Fruit fly (Drosophila melanogaster) whole organism, prepupa: Measurements from ENCODE around the gene CG11037.

Source experiments
- Blimp-1 ChIP-seq: fragments of 200-800 bp; sonication (Bioruptor generic); optimal IDR thresholded peaks from 3 replicates; lab custom pipeline; 2017; ENCODE audit warnings: missing biosample characterization, missing genetic modification characterization, mild to moderate bottlenecking, moderate library complexity, missing genetic modification reagents
- CG10631 ChIP-seq: fragments of 200-800 bp; sonication (Bioruptor generic); optimal IDR thresholded peaks from 2 replicates; lab custom pipeline; 2016; ENCODE audit warnings: missing biosample characterization, missing genetic modification characterization
- CG11294 ChIP-seq: fragments of 200-800 bp; sonication (Bioruptor generic); IDR thresholded peaks from 2 replicates; pipeline ENCODE4 v1.3.6; 2022; ENCODE audit warnings: missing biosample characterization, missing genetic modification characterization
- CG11902 ChIP-seq: fragments of 200-800 bp; sonication (Bioruptor generic); optimal IDR thresholded peaks from 3 replicates; lab custom pipeline; 2016; ENCODE audit warnings: missing biosample characterization, missing genetic modification characterization
- CG15336 ChIP-seq: fragments of 200-800 bp; sonication (Bioruptor generic); IDR thresholded peaks from 2 replicates; pipeline ENCODE4 v1.3.6; 2022; ENCODE audit warnings: missing biosample characterization, missing genetic modification characterization
- CG1621 ChIP-seq: fragments of 200-800 bp; sonication (Bioruptor generic); optimal IDR thresholded peaks from 3 replicates; lab custom pipeline; 2018; ENCODE audit warnings: missing biosample characterization, mild to moderate bottlenecking, missing genetic modification characterization
- CG16779 ChIP-seq: fragments of 200-800 bp; sonication (Bioruptor generic); optimal IDR thresholded peaks from 3 replicates; lab custom pipeline; 2017; ENCODE audit warnings: missing biosample characterization, mild to moderate bottlenecking, missing genetic modification characterization
- CG3032 ChIP-seq: fragments of 200-800 bp; optimal IDR thresholded peaks from 2 replicates; lab custom pipeline; 2019; ENCODE audit warnings: missing biosample characterization, mild to moderate bottlenecking, missing genetic modification characterization, moderate library complexity
- CG31627 ChIP-seq: fragments of 200-800 bp; sonication (Bioruptor generic); optimal IDR thresholded peaks from 3 replicates; lab custom pipeline; 2016; ENCODE audit warnings: missing biosample characterization, missing genetic modification characterization
- CG32006 ChIP-seq: fragments of 200-800 bp; sonication (Bioruptor generic); optimal IDR thresholded peaks from 3 replicates; lab custom pipeline; 2017; ENCODE audit warnings: missing biosample characterization, mild to moderate bottlenecking, missing genetic modification characterization
- CG34406 ChIP-seq: fragments of 200-800 bp; sonication (Bioruptor generic); optimal IDR thresholded peaks from 3 replicates; lab custom pipeline; 2016; ENCODE audit warnings: missing biosample characterization, missing genetic modification characterization
- CG3919 ChIP-seq: fragments of 200-800 bp; sonication (Bioruptor generic); optimal IDR thresholded peaks from 3 replicates; lab custom pipeline; 2016; ENCODE audit warnings: missing biosample characterization, missing genetic modification characterization
- CG4318 ChIP-seq: fragments of 200-800 bp; sonication (Bioruptor generic); optimal IDR thresholded peaks from 3 replicates; lab custom pipeline; 2017; ENCODE audit warnings: missing biosample characterization, mild to moderate bottlenecking, missing genetic modification characterization
- CG6163 ChIP-seq: fragments of 200-800 bp; sonication (Bioruptor generic); IDR thresholded peaks from 3 replicates; pipeline ENCODE4 v1.3.6; 2022; ENCODE audit warnings: missing biosample characterization, missing genetic modification characterization
- CG6276 ChIP-seq: fragments of 200-800 bp; sonication (Bioruptor generic); optimal IDR thresholded peaks from 2 replicates; lab custom pipeline; 2017; ENCODE audit warnings: missing biosample characterization, mild to moderate bottlenecking, missing genetic modification characterization
- CG6792 ChIP-seq: fragments of 200-800 bp; sonication (Bioruptor generic); optimal IDR thresholded peaks from 3 replicates; lab custom pipeline; 2016; ENCODE audit warnings: missing biosample characterization, missing genetic modification characterization
- CG6808 ChIP-seq: fragments of 200-800 bp; sonication (Bioruptor generic); optimal IDR thresholded peaks from 3 replicates; lab custom pipeline; 2017; ENCODE audit warnings: missing biosample characterization, missing genetic modification characterization, mild to moderate bottlenecking, moderate library complexity, missing genetic modification reagents
- CG6854 ChIP-seq: fragments of 200-800 bp; sonication (Bioruptor generic); optimal IDR thresholded peaks from 2 replicates; lab custom pipeline; 2017; ENCODE audit warnings: missing biosample characterization, mild to moderate bottlenecking, missing genetic modification characterization
- CG7368 ChIP-seq: fragments of 200-800 bp; sonication (Bioruptor generic); optimal IDR thresholded peaks from 3 replicates; lab custom pipeline; 2016; ENCODE audit warnings: missing biosample characterization, missing genetic modification characterization
- CG8119 ChIP-seq: fragments of 200-800 bp; sonication (Bioruptor generic); IDR thresholded peaks from 3 replicates; pipeline ENCODE4 v1.3.6; 2022; ENCODE audit warnings: missing biosample characterization, missing genetic modification characterization
- CG8319 ChIP-seq: fragments of 200-800 bp; sonication (Bioruptor generic); optimal IDR thresholded peaks from 3 replicates; lab custom pipeline; 2016; ENCODE audit warnings: missing biosample characterization, missing genetic modification characterization
- CG8632 ChIP-seq: fragments of 200-800 bp; sonication (Bioruptor generic); optimal IDR thresholded peaks from 3 replicates; lab custom pipeline; 2016; ENCODE audit warnings: missing biosample characterization, missing genetic modification characterization
- CG9139 ChIP-seq: fragments of 200-800 bp; sonication (Bioruptor generic); optimal IDR thresholded peaks from 3 replicates; lab custom pipeline; 2017; ENCODE audit warnings: missing biosample characterization, mild to moderate bottlenecking, missing genetic modification characterization
- Eip75B ChIP-seq: fragments of 200-800 bp; sonication (Bioruptor generic); optimal IDR thresholded peaks from 3 replicates; lab custom pipeline; 2016; ENCODE audit warnings: missing biosample characterization, missing genetic modification characterization
- Eip78C ChIP-seq: fragments of 200-800 bp; sonication (Bioruptor generic); peaks from one replicate; lab custom pipeline; 2016; ENCODE audit warnings: missing biosample characterization, missing genetic modification characterization
- Eip93F ChIP-seq: fragments of 200-800 bp; sonication (Bioruptor generic); optimal IDR thresholded peaks from 2 replicates; lab custom pipeline; 2016; ENCODE audit warnings: missing biosample characterization, mild to moderate bottlenecking, missing genetic modification characterization
- Ets21C ChIP-seq: fragments of 200-800 bp; sonication (Bioruptor generic); optimal IDR thresholded peaks from 3 replicates; lab custom pipeline; 2016; ENCODE audit warnings: missing biosample characterization, missing genetic modification characterization
- Ets96B ChIP-seq: fragments of 200-800 bp; optimal IDR thresholded peaks from 2 replicates; lab custom pipeline; 2019; ENCODE audit warnings: missing biosample characterization, mild to moderate bottlenecking, missing genetic modification characterization, moderate library complexity
- Gug ChIP-seq: fragments of 200-800 bp; sonication (Bioruptor generic); IDR thresholded peaks from 2 replicates; pipeline ENCODE4 v1.3.6; 2022; ENCODE audit warnings: missing biosample characterization, missing genetic modification characterization
- Hr38 ChIP-seq: sonication (Bioruptor generic); optimal IDR thresholded peaks from 2 replicates; lab custom pipeline; 2016; ENCODE audit warnings: missing biosample characterization, missing genetic modification characterization
- Hr4 ChIP-seq: fragments of 200-800 bp; sonication (Bioruptor generic); optimal IDR thresholded peaks from 3 replicates; lab custom pipeline; 2016; ENCODE audit warnings: missing biosample characterization, missing genetic modification characterization
- Met ChIP-seq: fragments of 200-800 bp; sonication (Bioruptor generic); optimal IDR thresholded peaks from 3 replicates; lab custom pipeline; 2016; ENCODE audit warnings: missing biosample characterization, missing genetic modification characterization
- Sox102F ChIP-seq: fragments of 200-800 bp; sonication (Bioruptor generic); optimal IDR thresholded peaks from 2 replicates; lab custom pipeline; 2016; ENCODE audit warnings: missing biosample characterization, mild to moderate bottlenecking, missing genetic modification characterization
- Sox14 ChIP-seq: fragments of 200-800 bp; sonication (Bioruptor generic); optimal IDR thresholded peaks from 3 replicates; lab custom pipeline; 2016; ENCODE audit warnings: missing biosample characterization, missing genetic modification characterization
- Sox15 ChIP-seq: fragments of 200-800 bp; sonication (Bioruptor generic); optimal IDR thresholded peaks from 3 replicates; lab custom pipeline; 2016; ENCODE audit warnings: missing biosample characterization, missing genetic modification characterization
- acj6 ChIP-seq: fragments of 200-800 bp; sonication (Bioruptor generic); optimal IDR thresholded peaks from 3 replicates; lab custom pipeline; 2016; ENCODE audit warnings: missing biosample characterization, missing genetic modification characterization
- cyc ChIP-seq: fragments of 200-800 bp; sonication (Bioruptor generic); optimal IDR thresholded peaks from 3 replicates; lab custom pipeline; 2016; ENCODE audit warnings: missing biosample characterization, missing genetic modification characterization
- dac ChIP-seq: fragments of 200-800 bp; sonication (Bioruptor generic); optimal IDR thresholded peaks from 2 replicates; lab custom pipeline; 2017; ENCODE audit warnings: missing biosample characterization, mild to moderate bottlenecking, missing genetic modification characterization
- dsx ChIP-seq: fragments of 200-800 bp; optimal IDR thresholded peaks from 3 replicates; lab custom pipeline; 2019; ENCODE audit warnings: missing biosample characterization, mild to moderate bottlenecking, missing genetic modification characterization, moderate library complexity; ENCODE audit not compliant: poor library complexity, severe bottlenecking
- eg ChIP-seq: fragments of 200-800 bp; sonication (Bioruptor generic); IDR thresholded peaks from 3 replicates; pipeline ENCODE4 v1.3.6; 2022; ENCODE audit warnings: missing biosample characterization, missing genetic modification characterization
- esn ChIP-seq: fragments of 200-800 bp; sonication (Bioruptor generic); optimal IDR thresholded peaks from 2 replicates; lab custom pipeline; 2016; ENCODE audit warnings: missing biosample characterization, mild to moderate bottlenecking, missing genetic modification characterization, moderate library complexity
- fd59A ChIP-seq: fragments of 200-800 bp; sonication (Bioruptor generic); optimal IDR thresholded peaks from 2 replicates; lab custom pipeline; 2017; ENCODE audit warnings: missing biosample characterization, mild to moderate bottlenecking, missing genetic modification characterization, missing genetic modification reagents
- fd85E ChIP-seq: fragments of 200-800 bp; sonication (Bioruptor generic); optimal IDR thresholded peaks from 3 replicates; lab custom pipeline; 2016; ENCODE audit warnings: missing biosample characterization, missing genetic modification characterization
- lz ChIP-seq: fragments of 200-800 bp; sonication (Bioruptor generic); optimal IDR thresholded peaks from 3 replicates; lab custom pipeline; 2016; ENCODE audit warnings: missing biosample characterization, missing genetic modification characterization
- net ChIP-seq: fragments of 200-800 bp; sonication (Bioruptor generic); optimal IDR thresholded peaks from 3 replicates; lab custom pipeline; 2016; ENCODE audit warnings: missing biosample characterization, missing genetic modification characterization
- pdm3 ChIP-seq: fragments of 200-800 bp; sonication (Bioruptor generic); optimal IDR thresholded peaks from 3 replicates; lab custom pipeline; 2016; ENCODE audit warnings: missing biosample characterization, missing genetic modification characterization
- salr ChIP-seq, 2 experiments: fragments of 200-800 bp; sonication (Bioruptor generic); optimal IDR thresholded peaks; 3 replicates each; lab custom pipeline; 2016 to 2018; ENCODE audit warnings: missing biosample characterization in 2 of 2, missing genetic modification characterization in 2 of 2, mild to moderate bottlenecking in 1 of 2
- spab ChIP-seq: fragments of 200-800 bp; sonication (Bioruptor generic); optimal IDR thresholded peaks from 2 replicates; lab custom pipeline; 2017; ENCODE audit warnings: missing biosample characterization, mild to moderate bottlenecking, missing genetic modification characterization, missing genetic modification reagents
- ss ChIP-seq, 2 experiments: fragments of 200-800 bp; sonication (Bioruptor generic); optimal IDR thresholded peaks; 2 replicates in 1 of 2; 3 replicates in 1 of 2; lab custom pipeline; 2017 to 2018; ENCODE audit warnings: mild to moderate bottlenecking in 2 of 2, missing biosample characterization in 2 of 2, missing genetic modification characterization in 2 of 2, moderate library complexity in 1 of 2
- svp ChIP-seq: fragments of 200-800 bp; sonication (Bioruptor generic); peaks from one replicate; lab custom pipeline; 2016; ENCODE audit warnings: missing biosample characterization, missing genetic modification characterization
- topi ChIP-seq: fragments of 200-800 bp; sonication (Bioruptor generic); optimal IDR thresholded peaks from 3 replicates; lab custom pipeline; 2016; ENCODE audit warnings: missing biosample characterization, missing genetic modification characterization
- vri ChIP-seq: fragments of 200-800 bp; sonication (Bioruptor generic); optimal IDR thresholded peaks from 3 replicates; lab custom pipeline; 2016; ENCODE audit warnings: missing biosample characterization, mild to moderate bottlenecking, missing genetic modification characterization

CG11037 gene

dm6 chr3L:20986929-20987363 is 25.8 kb upstream of the CG11037 start:
- peak; percentile 61 for TF ChIP-seq CG7368 (GFP tag; lab: Kevin White, UChicago)
- peak; percentile 19 for TF ChIP-seq topi (GFP tag; lab: Kevin White, UChicago)
- TF ChIP-seq CG8319, result peak; percentile 33
- TF ChIP-seq Gug (GFP tag; lab: Robert Waterston, UW), result peak; percentile 54
- peak; percentile 73 for TF ChIP-seq CG9139 (GFP tag; lab: Kevin White, UChicago)
- no peak for TF ChIP-seq Ets21C (GFP tag; lab: Kevin White, UChicago)
- TF ChIP-seq Hr38 (GFP tag; lab: Kevin White, UChicago), result no peak
- peak; percentile 22 for TF ChIP-seq Sox14 (GFP tag; lab: Kevin White, UChicago)
- TF ChIP-seq eg (GFP tag; lab: Robert Waterston, UW), result peak; percentile 57; the same call in 2 of the 3 replicates
- peak; percentile 80 for TF ChIP-seq dsx (GFP tag; lab: Kevin White, UChicago)
- peak; percentile 8 to 96 for TF ChIP-seq salr (GFP tag; optimal IDR thresholded peaks at IDR 0.05; lab: Kevin White, UChicago)
- no peak for TF ChIP-seq CG6163 (GFP tag; lab: Robert Waterston, UW)
- peak; percentile 67 for TF ChIP-seq esn (GFP tag; lab: Kevin White, UChicago)
- TF ChIP-seq CG6854 (GFP tag; lab: Kevin White, UChicago), result no peak
- TF ChIP-seq fd59A (GFP tag; lab: Kevin White, UChicago), result peak; percentile 31
- TF ChIP-seq CG8119 (GFP tag; lab: Robert Waterston, UW), result peak; percentile 80
- TF ChIP-seq CG10631 (GFP tag; lab: Kevin White, UChicago), result peak; percentile 85
- peak; percentile 50 for TF ChIP-seq Sox15
- TF ChIP-seq Met (GFP tag; lab: Kevin White, UChicago), result peak; percentile 26
- peak; percentile 49 for TF ChIP-seq pdm3 (GFP tag; lab: Kevin White, UChicago)
- peak; percentile 73 for TF ChIP-seq acj6 (GFP tag; lab: Kevin White, UChicago)
- TF ChIP-seq Eip93F (GFP tag; lab: Kevin White, UChicago), result no peak
- peak; percentile 5 for TF ChIP-seq lz
- TF ChIP-seq ss (GFP tag; optimal IDR thresholded peaks at IDR 0.05; lab: Kevin White, UChicago), result peak; percentile 64 to 86
- peak; percentile 63 for TF ChIP-seq CG6792 (GFP tag; lab: Kevin White, UChicago)
- peak; percentile 88 for TF ChIP-seq CG6276 (GFP tag; lab: Kevin White, UChicago)
- TF ChIP-seq CG3032, result peak; percentile 86
- TF ChIP-seq CG8632, result peak; percentile 81
- TF ChIP-seq Eip78C (GFP tag; lab: Kevin White, UChicago), result peak; percentile 93
- TF ChIP-seq dac, result peak; percentile 50
- peak; percentile 69 for TF ChIP-seq svp
- peak; percentile 34 for TF ChIP-seq CG11902 (GFP tag; lab: Kevin White, UChicago)
- TF ChIP-seq CG11294, result peak; percentile 23; the same call in 1 of the 2 replicates
- TF ChIP-seq CG15336 (GFP tag; lab: Robert Waterston, UW), result peak; percentile 78
- no peak for TF ChIP-seq CG1621
- TF ChIP-seq Hr4 (GFP tag; lab: Kevin White, UChicago), result peak; percentile 73
- peak; percentile 56 for TF ChIP-seq net (GFP tag; lab: Kevin White, UChicago)
- TF ChIP-seq Sox102F, result no peak
- TF ChIP-seq spab (GFP tag; lab: Kevin White, UChicago), result peak; percentile 75
- peak; percentile 71 for TF ChIP-seq CG6808 (GFP tag; lab: Kevin White, UChicago)
- TF ChIP-seq cyc (GFP tag; lab: Kevin White, UChicago), result peak; percentile 20
- TF ChIP-seq Blimp-1 (GFP tag; lab: Kevin White, UChicago), result peak; percentile 29
- peak; percentile 76 for TF ChIP-seq CG34406
- TF ChIP-seq CG32006 (GFP tag; lab: Kevin White, UChicago), result peak; percentile 95
- TF ChIP-seq CG3919 (GFP tag; lab: Kevin White, UChicago), result peak; percentile 79
- no peak for TF ChIP-seq vri (GFP tag; lab: Kevin White, UChicago)
- TF ChIP-seq fd85E, result no peak
- TF ChIP-seq Eip75B (GFP tag; lab: Kevin White, UChicago), result peak; percentile 45
- TF ChIP-seq CG31627 (GFP tag; lab: Kevin White, UChicago), result no peak
- peak; percentile 91 for TF ChIP-seq CG4318 (GFP tag; lab: Kevin White, UChicago)
- TF ChIP-seq Ets96B, result peak; percentile 84
- peak; percentile 65 for TF ChIP-seq CG16779 (tag; lab: Kevin White, UChicago)
